Fruit fly (Drosophila melanogaster) whole organism, adult: ENCODE data around the gene wus.

Experiments
- CG11617 ChIP-seq: fragments of 200-800 bp; sonication (Bioruptor generic); optimal IDR thresholded peaks from 2 replicates; lab custom pipeline; 2017; ENCODE audit warnings: mild to moderate bottlenecking, missing biosample characterization, missing genetic modification reagents, missing genetic modification characterization
- CG12768 ChIP-seq: fragments of 200-800 bp; sonication (Bioruptor generic); optimal IDR thresholded peaks from 2 replicates; lab custom pipeline; 2017; ENCODE audit warnings: missing biosample characterization, missing genetic modification characterization, mild to moderate bottlenecking, moderate library complexity, missing genetic modification reagents
- CG14711 ChIP-seq: fragments of 200-800 bp; sonication (Bioruptor generic); optimal IDR thresholded peaks from 2 replicates; lab custom pipeline; 2018; ENCODE audit warnings: missing biosample characterization, mild to moderate bottlenecking, missing genetic modification characterization, moderate library complexity
- CG1620 ChIP-seq: fragments of 200-800 bp; sonication (Bioruptor generic); optimal IDR thresholded peaks from 2 replicates; lab custom pipeline; 2016; ENCODE audit warnings: missing biosample characterization, missing genetic modification characterization
- CG33017 ChIP-seq: fragments of 200-800 bp; sonication (Bioruptor generic); optimal IDR thresholded peaks from 2 replicates; lab custom pipeline; 2018; ENCODE audit warnings: missing biosample characterization, mild to moderate bottlenecking, missing genetic modification characterization, moderate library complexity
- CG5204 ChIP-seq: fragments of 200-800 bp; sonication (Bioruptor generic); optimal IDR thresholded peaks from 2 replicates; lab custom pipeline; 2016; ENCODE audit warnings: missing biosample characterization, missing genetic modification characterization
- CG7045 ChIP-seq: fragments of 200-800 bp; sonication (Bioruptor generic); optimal IDR thresholded peaks from 2 replicates; lab custom pipeline; 2017; ENCODE audit warnings: missing biosample characterization, mild to moderate bottlenecking, missing genetic modification characterization
- CG7101 ChIP-seq: fragments of 200-800 bp; sonication (Bioruptor generic); optimal IDR thresholded peaks from 2 replicates; lab custom pipeline; 2018; ENCODE audit warnings: missing biosample characterization, mild to moderate bottlenecking, missing genetic modification characterization, moderate library complexity
- Clk ChIP-seq: fragments of 200-800 bp; sonication (Bioruptor generic); optimal IDR thresholded peaks from 2 replicates; lab custom pipeline; 2017; ENCODE audit warnings: missing biosample characterization, missing genetic modification characterization
- Crg-1 ChIP-seq: fragments of 200-800 bp; sonication (Bioruptor generic); optimal IDR thresholded peaks from 2 replicates; lab custom pipeline; 2016; ENCODE audit warnings: missing biosample characterization, missing genetic modification characterization
- Hr96 ChIP-seq: fragments of 200-800 bp; sonication (Bioruptor generic); optimal IDR thresholded peaks from 2 replicates; lab custom pipeline; 2016; ENCODE audit warnings: missing biosample characterization, missing genetic modification characterization
- Mnt ChIP-seq: fragments of 200-800 bp; sonication (Bioruptor generic); optimal IDR thresholded peaks from 2 replicates; lab custom pipeline; 2016; ENCODE audit warnings: missing biosample characterization, mild to moderate bottlenecking, missing genetic modification characterization
- bab1 ChIP-seq: fragments of 200-800 bp; sonication (Bioruptor generic); optimal IDR thresholded peaks from 3 replicates; lab custom pipeline; 2019; ENCODE audit warnings: missing biosample characterization, mild to moderate bottlenecking, missing genetic modification characterization, moderate library complexity
- cic ChIP-seq: fragments of 200-800 bp; sonication (Bioruptor generic); optimal IDR thresholded peaks from 2 replicates; lab custom pipeline; 2017; ENCODE audit warnings: missing biosample characterization, mild to moderate bottlenecking, missing genetic modification characterization, moderate library complexity
- cnc ChIP-seq, 2 experiments: fragments of >200 bp; optimal IDR thresholded peaks; 2 replicates each; lab custom pipeline; 2017
- kay ChIP-seq: fragments of 200-800 bp; sonication (Bioruptor generic); peaks from one replicate; lab custom pipeline; 2016; ENCODE audit warnings: missing biosample characterization, missing genetic modification characterization, borderline replicate concordance
- ovo ChIP-seq: fragments of 200-800 bp; sonication (Bioruptor generic); optimal IDR thresholded peaks from 2 replicates; lab custom pipeline; 2016; ENCODE audit warnings: missing biosample characterization, missing genetic modification characterization
- pad ChIP-seq: fragments of 200-800 bp; sonication (Bioruptor generic); optimal IDR thresholded peaks from 3 replicates; lab custom pipeline; 2017; ENCODE audit warnings: missing biosample characterization, missing genetic modification characterization, mild to moderate bottlenecking, moderate library complexity, missing genetic modification reagents
- tj ChIP-seq: fragments of 200-800 bp; sonication (Bioruptor generic); optimal IDR thresholded peaks from 3 replicates; lab custom pipeline; 2017; ENCODE audit warnings: missing biosample characterization, mild to moderate bottlenecking, missing genetic modification characterization, moderate library complexity
- toe ChIP-seq: fragments of 200-800 bp; sonication (Bioruptor generic); optimal IDR thresholded peaks from 2 replicates; lab custom pipeline; 2016; ENCODE audit warnings: missing biosample characterization, missing genetic modification characterization

The wus gene

DNA sequence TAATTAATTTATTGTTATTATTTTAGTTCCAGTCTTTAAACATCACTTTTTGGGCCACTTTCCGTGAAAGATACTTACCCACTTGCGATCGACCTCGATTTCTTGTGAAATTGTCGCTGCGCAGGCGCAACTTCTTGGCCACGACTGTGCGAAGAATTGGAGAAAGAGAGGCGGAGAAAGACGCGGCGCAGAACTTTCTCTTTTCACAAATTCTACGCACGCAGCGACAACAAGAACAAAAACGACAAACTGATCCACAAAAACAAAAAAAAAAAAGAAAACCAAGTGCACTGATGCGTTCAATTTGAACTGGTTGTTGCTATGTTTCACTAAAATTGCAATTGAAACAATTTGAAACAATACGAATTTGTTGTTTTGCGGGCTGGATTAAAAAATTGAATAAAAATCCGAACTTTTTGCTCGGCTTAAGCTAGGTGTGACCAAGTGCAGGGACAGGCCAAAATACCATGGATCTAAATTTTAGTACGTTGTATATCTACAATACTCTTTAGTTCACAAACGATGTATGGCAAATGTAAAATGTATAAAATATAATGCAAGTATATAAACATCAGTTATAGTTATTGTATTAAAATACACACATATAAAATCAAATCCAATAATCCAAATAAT lies at the start of gene wus:
Gene wus, minus strand, starts transcription at position 448 of the 633 bp plus-strand sequence.
- TF ChIP-seq cic (no peak), CG1620 (GFP tag; lab: Kevin White, UChicago) (no peak), toe (no peak), CG11617 (GFP tag; lab: Kevin White, UChicago) (no peak), kay (no peak), CG12768 (GFP tag; lab: Kevin White, UChicago) (no peak), cnc (optimal IDR thresholded peaks at IDR 0.05; lab: Kevin White, UChicago) (no peak), ovo (GFP tag; lab: Kevin White, UChicago) (no peak), CG7045 (GFP tag; lab: Kevin White, UChicago) (no peak), Hr96 (GFP tag; lab: Kevin White, UChicago) (no peak), Crg-1 (GFP tag; lab: Kevin White, UChicago) (no peak), CG33017 (tag; lab: Kevin White, UChicago) (no peak), bab1 (GFP tag; lab: Kevin White, UChicago) (no peak), Mnt (GFP tag; lab: Kevin White, UChicago) (no peak), Clk (GFP tag; lab: Kevin White, UChicago) (no peak), CG7101 (tag; lab: Kevin White, UChicago) (no peak), CG5204 (no peak)

DNA sequence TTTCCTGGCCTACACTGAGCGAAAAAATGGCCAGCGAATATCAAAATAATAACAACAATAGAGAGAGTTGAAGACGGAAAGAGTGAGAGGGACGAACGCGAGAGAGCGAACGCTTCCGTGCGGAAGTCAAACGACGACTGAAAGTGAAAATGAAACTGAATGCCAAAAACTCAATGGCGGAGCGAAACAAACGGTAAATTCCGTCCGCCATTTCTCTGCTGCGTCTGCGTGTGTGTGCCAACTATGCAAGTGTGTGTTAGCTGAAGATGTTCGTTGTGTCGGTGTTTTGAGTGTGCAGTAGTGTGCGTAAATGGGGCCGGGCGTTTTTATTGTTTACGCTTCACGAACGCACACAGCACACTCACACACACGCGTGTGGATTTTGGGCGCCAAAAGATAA lies 46.3 kb upstream of the wus start:
- no peak for TF ChIP-seq CG7045 (GFP tag; lab: Kevin White, UChicago)
- TF ChIP-seq Mnt (GFP tag; lab: Kevin White, UChicago), result no peak
- no peak for TF ChIP-seq CG11617 (GFP tag; lab: Kevin White, UChicago)
- TF ChIP-seq Hr96 (GFP tag; lab: Kevin White, UChicago), result no peak
- TF ChIP-seq CG1620 (GFP tag; lab: Kevin White, UChicago), result no peak
- TF ChIP-seq bab1 (GFP tag; lab: Kevin White, UChicago), result no peak
- TF ChIP-seq CG5204, result no peak
- no peak for TF ChIP-seq pad (GFP tag; lab: Kevin White, UChicago)
- no peak for TF ChIP-seq CG33017 (tag; lab: Kevin White, UChicago)
- TF ChIP-seq toe, result no peak
- TF ChIP-seq cnc (optimal IDR thresholded peaks at IDR 0.05; lab: Kevin White, UChicago), result no peak
- no peak for TF ChIP-seq CG7101 (tag; lab: Kevin White, UChicago)
- no peak for TF ChIP-seq ovo (GFP tag; lab: Kevin White, UChicago)
- no peak for TF ChIP-seq cic

DNA sequence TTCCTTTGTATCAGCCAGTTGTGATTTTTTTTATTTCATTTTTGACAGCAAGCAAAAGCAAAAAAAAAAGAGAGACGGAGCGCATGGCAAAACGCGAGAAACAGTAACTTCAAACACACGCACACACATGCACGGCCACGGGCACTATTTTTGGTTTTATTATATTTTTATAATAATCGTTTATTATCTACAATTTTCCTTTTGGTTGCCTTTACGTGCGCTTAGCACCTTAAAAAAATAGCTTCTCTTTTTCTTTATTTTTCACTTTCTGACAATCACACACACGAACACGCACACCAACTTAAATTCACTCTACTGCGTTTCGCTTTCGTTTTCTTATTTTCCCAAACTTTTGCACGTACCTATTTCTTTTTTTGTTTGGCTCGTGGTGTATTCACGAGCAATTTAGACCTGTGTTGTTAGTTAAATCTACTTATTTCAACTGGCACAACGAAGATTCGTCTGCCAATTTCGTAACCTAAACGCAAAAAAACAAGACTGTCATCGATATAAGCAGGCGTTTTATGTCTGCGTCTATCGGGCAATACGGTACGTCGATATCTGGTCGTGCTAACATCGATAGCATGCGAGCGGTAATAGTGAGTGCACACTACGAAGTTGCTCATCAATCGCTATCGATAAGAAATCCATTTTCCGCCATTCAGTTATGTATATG lies 27.6 kb upstream of the wus start, which contains the start of gene Ubr1:
Gene Ubr1, minus strand, starts transcription at position 532 of the 676 bp plus-strand sequence.
- no peak for TF ChIP-seq CG1620 (GFP tag; lab: Kevin White, UChicago)
- TF ChIP-seq Hr96 (GFP tag; lab: Kevin White, UChicago), result no peak
- peak; percentile 33 for TF ChIP-seq CG7101 (tag; lab: Kevin White, UChicago)
- peak; percentile 55 for TF ChIP-seq tj (GFP tag; lab: Kevin White, UChicago)
- TF ChIP-seq pad (GFP tag; lab: Kevin White, UChicago), result no peak
- TF ChIP-seq ovo (GFP tag; lab: Kevin White, UChicago), result no peak
- TF ChIP-seq toe, result no peak
- TF ChIP-seq cic, result peak; percentile 49
- TF ChIP-seq cnc (optimal IDR thresholded peaks at IDR 0.05; lab: Kevin White, UChicago), result no peak
- no peak for TF ChIP-seq CG7045 (GFP tag; lab: Kevin White, UChicago)
- peak; percentile 55 for TF ChIP-seq Mnt (GFP tag; lab: Kevin White, UChicago)
- no peak for TF ChIP-seq CG5204
- peak; percentile 46 for TF ChIP-seq bab1 (GFP tag; lab: Kevin White, UChicago)
- TF ChIP-seq Crg-1 (GFP tag; lab: Kevin White, UChicago), result no peak
- no peak for TF ChIP-seq Clk (GFP tag; lab: Kevin White, UChicago)
- peak; percentile 2 for TF ChIP-seq CG14711
- TF ChIP-seq CG33017 (tag; lab: Kevin White, UChicago), result no peak
- peak; percentile 49 for TF ChIP-seq CG11617 (GFP tag; lab: Kevin White, UChicago)
- TF ChIP-seq kay, result peak; percentile 77
- peak; percentile 58 for TF ChIP-seq CG12768 (GFP tag; lab: Kevin White, UChicago)

DNA sequence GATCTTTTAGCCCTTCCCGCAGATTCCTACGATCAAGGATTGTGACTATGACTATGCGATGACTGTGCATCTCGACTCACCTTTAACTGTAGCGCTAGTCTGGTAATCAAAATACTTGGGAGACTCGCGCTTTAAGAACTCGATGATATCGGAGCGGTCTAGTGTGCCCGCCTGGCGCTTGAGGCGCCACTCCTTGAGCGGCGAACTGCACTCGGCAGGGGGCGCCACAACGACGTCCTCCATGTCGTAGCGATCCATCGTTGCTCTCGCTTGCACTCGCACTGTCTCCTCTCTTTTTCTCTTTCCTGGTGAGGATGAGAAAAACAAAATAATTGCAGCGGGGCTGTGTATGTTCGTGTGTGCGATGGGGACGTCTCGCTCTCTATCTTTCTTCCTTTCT lies 26.7 kb upstream of the wus start:
- TF ChIP-seq tj (GFP tag; lab: Kevin White, UChicago) (no peak), ovo (GFP tag; lab: Kevin White, UChicago) (no peak), CG14711 (no peak), CG1620 (GFP tag; lab: Kevin White, UChicago) (peak; percentile 11), CG5204 (no peak), bab1 (GFP tag; lab: Kevin White, UChicago) (no peak), pad (GFP tag; lab: Kevin White, UChicago) (peak; percentile 21), cic (no peak), CG7101 (tag; lab: Kevin White, UChicago) (no peak), Clk (GFP tag; lab: Kevin White, UChicago) (no peak), CG12768 (GFP tag; lab: Kevin White, UChicago) (no peak), Hr96 (GFP tag; lab: Kevin White, UChicago) (no peak), kay (no peak), toe (no peak), CG7045 (GFP tag; lab: Kevin White, UChicago) (no peak), CG33017 (tag; lab: Kevin White, UChicago) (no peak), Crg-1 (GFP tag; lab: Kevin White, UChicago) (no peak)

DNA sequence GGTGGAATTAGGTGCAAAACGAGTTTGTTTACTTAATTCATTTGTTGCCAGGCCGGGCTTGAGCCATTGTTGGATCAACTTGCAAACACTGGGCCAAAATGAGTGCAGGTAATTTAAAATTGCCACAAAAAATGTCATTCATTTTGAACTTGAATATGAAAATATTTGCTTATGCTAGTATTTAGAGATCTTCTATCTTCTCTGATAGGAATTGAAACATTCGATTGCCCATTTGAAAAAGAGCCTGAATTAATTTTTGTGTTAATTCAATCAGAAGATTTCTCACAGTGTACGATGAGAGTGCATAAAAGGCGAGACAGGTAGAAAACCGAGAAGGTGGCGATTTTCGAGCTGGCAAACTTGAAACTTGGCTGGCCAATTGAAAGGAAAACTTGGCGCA lies 25.9 kb upstream of the wus start:
- TF ChIP-seq toe (no peak), pad (GFP tag; lab: Kevin White, UChicago) (no peak), CG33017 (tag; lab: Kevin White, UChicago) (peak; percentile 27), CG1620 (GFP tag; lab: Kevin White, UChicago) (peak; percentile 8), CG11617 (GFP tag; lab: Kevin White, UChicago) (peak; percentile 7), CG7101 (tag; lab: Kevin White, UChicago) (peak; percentile 51), CG12768 (GFP tag; lab: Kevin White, UChicago) (no peak), CG7045 (GFP tag; lab: Kevin White, UChicago) (peak; percentile 32), ovo (GFP tag; lab: Kevin White, UChicago) (no peak), kay (peak; percentile 26), cic (no peak), CG5204 (no peak), cnc (optimal IDR thresholded peaks at IDR 0.05; lab: Kevin White, UChicago) (peak; percentile 36 to 62), CG14711 (peak; percentile 36), Hr96 (GFP tag; lab: Kevin White, UChicago) (no peak), Mnt (GFP tag; lab: Kevin White, UChicago) (no peak), bab1 (GFP tag; lab: Kevin White, UChicago) (peak; percentile 54), Clk (GFP tag; lab: Kevin White, UChicago) (no peak), tj (GFP tag; lab: Kevin White, UChicago) (peak; percentile 67), Crg-1 (GFP tag; lab: Kevin White, UChicago) (no peak)
